Worm (Caenorhabditis elegans) whole organism, L4 larva: ENCODE data around the gene C14B1.2.

Experiments used
- D1046.2 ChIP-seq: fragments of 200-800 bp; sonication (Bioruptor generic); IDR thresholded peaks from 2 replicates; pipeline ENCODE4 v1.3.6; 2022; ENCODE audit warnings: missing genetic modification characterization, missing compliant biosample characterization
- F37D6.2 ChIP-seq: sonication (generic microtip); optimal IDR thresholded peaks from 2 replicates; lab custom pipeline; 2016; ENCODE audit warnings: mild to moderate bottlenecking, missing genetic modification characterization, missing compliant biosample characterization
- F49E8.2 ChIP-seq: sonication (generic microtip); optimal IDR thresholded peaks from 2 replicates; lab custom pipeline; 2016; ENCODE audit warnings: missing compliant biosample characterization, mild to moderate bottlenecking, missing genetic modification characterization, borderline replicate concordance
- R02D3.7 ChIP-seq: fragments of 150-350 bp; sonication (generic microtip); optimal IDR thresholded peaks from 3 replicates; lab custom pipeline; 2014; ENCODE audit warnings: missing biosample characterization, missing genetic modification characterization
- T20F7.1 ChIP-seq: fragments of 200-800 bp; sonication (Bioruptor generic); optimal IDR thresholded peaks from 2 replicates; lab custom pipeline; 2018; ENCODE audit warnings: mild to moderate bottlenecking, missing genetic modification characterization, missing compliant biosample characterization
- ZK546.5 ChIP-seq, 2 experiments: sonication (generic microtip); optimal IDR thresholded peaks; 2 replicates each; lab custom pipeline; 2017; ENCODE audit warnings: missing biosample characterization in 2 of 2, missing genetic modification characterization in 2 of 2
- aha-1 ChIP-seq: fragments of 150-350 bp; peaks from one replicate; lab custom pipeline; 2014; ENCODE audit warnings: missing biosample characterization, missing genetic modification characterization
- ama-1 ChIP-seq: fragments of 150-350 bp; optimal IDR thresholded peaks from 2 replicates; lab custom pipeline; 2014; ENCODE audit warnings: inconsistent platforms, mixed read lengths
- ceh-20 ChIP-seq: fragments of 200-800 bp; sonication (Bioruptor generic); IDR thresholded peaks from 2 replicates; pipeline ENCODE4 v1.3.6; 2022; ENCODE audit warnings: missing genetic modification reagents, missing genetic modification characterization, missing compliant biosample characterization
- ceh-44 ChIP-seq: fragments of 200-800 bp; sonication (Bioruptor generic); IDR thresholded peaks from 2 replicates; pipeline ENCODE4 v1.3.6; 2022; ENCODE audit warnings: missing genetic modification reagents, missing genetic modification characterization, missing compliant biosample characterization
- ces-1 ChIP-seq: fragments of 150-350 bp; sonication (generic microtip); optimal IDR thresholded peaks from 4 replicates; lab custom pipeline; 2014; ENCODE audit warnings: missing biosample characterization, missing genetic modification reagents, missing genetic modification characterization
- cey-2 ChIP-seq: sonication (generic microtip); optimal IDR thresholded peaks from 3 replicates; lab custom pipeline; 2017; ENCODE audit warnings: missing genetic modification characterization, mild to moderate bottlenecking, missing compliant biosample characterization, antibody characterized with exemption, borderline replicate concordance; ENCODE audit not compliant: insufficient read depth
- dmd-8 ChIP-seq: fragments of 200-800 bp; sonication (Bioruptor generic); IDR thresholded peaks from 2 replicates; pipeline ENCODE4 v1.3.6; 2022; ENCODE audit warnings: missing genetic modification characterization, missing compliant biosample characterization
- dpl-1 ChIP-seq: fragments of 150-350 bp; optimal IDR thresholded peaks from 2 replicates; lab custom pipeline; 2014; ENCODE audit warnings: missing biosample characterization, missing genetic modification reagents, missing genetic modification characterization
- duxl-1 ChIP-seq: sonication (generic microtip); optimal IDR thresholded peaks from 2 replicates; lab custom pipeline; 2016; ENCODE audit warnings: mild to moderate bottlenecking, missing genetic modification characterization, moderate library complexity, missing compliant biosample characterization; ENCODE audit not compliant: poor library complexity
- fkh-10 ChIP-seq: fragments of 150-350 bp; optimal IDR thresholded peaks from 2 replicates; lab custom pipeline; 2014; ENCODE audit warnings: missing biosample characterization, missing genetic modification reagents, missing genetic modification characterization
- gei-8 ChIP-seq: fragments of 200-800 bp; sonication (Bioruptor generic); optimal IDR thresholded peaks from 2 replicates; lab custom pipeline; 2018; ENCODE audit warnings: mild to moderate bottlenecking, missing genetic modification characterization, missing compliant biosample characterization
- hif-1 ChIP-seq, 2 experiments: sonication (generic microtip); optimal IDR thresholded peaks; 2 replicates each; lab custom pipeline; 2016 to 2017; ENCODE audit warnings: missing compliant biosample characterization in 2 of 2, missing genetic modification characterization in 2 of 2, missing genetic modification reagents in 2 of 2, missing genotype in 2 of 2, mild to moderate bottlenecking in 1 of 2
- hlh-30 ChIP-seq: sonication (generic microtip); optimal IDR thresholded peaks from 2 replicates; lab custom pipeline; 2017; ENCODE audit warnings: antibody characterized with exemption, mild to moderate bottlenecking, missing genetic modification characterization, missing compliant biosample characterization; ENCODE audit not compliant: insufficient read depth
- lim-7 ChIP-seq: fragments of 200-800 bp; sonication (Bioruptor generic); IDR thresholded peaks from 2 replicates; pipeline ENCODE4 v1.3.6; 2022; ENCODE audit warnings: missing genetic modification characterization, missing compliant biosample characterization
- lin-38 ChIP-seq: fragments of 200-800 bp; sonication (Bioruptor generic); IDR thresholded peaks from 2 replicates; pipeline ENCODE4 v1.3.6; 2022; ENCODE audit warnings: missing genetic modification reagents, missing genetic modification characterization, missing compliant biosample characterization
- mep-1 ChIP-seq: fragments of 150-350 bp; sonication (generic microtip); optimal IDR thresholded peaks from 3 replicates; lab custom pipeline; 2014; ENCODE audit warnings: missing biosample characterization, missing genetic modification characterization
- nhr-10 ChIP-seq: fragments of 150-350 bp; optimal IDR thresholded peaks from 2 replicates; lab custom pipeline; 2014; ENCODE audit warnings: missing biosample characterization, missing genetic modification characterization
- nhr-102 ChIP-seq: sonication (generic microtip); optimal IDR thresholded peaks from 2 replicates; lab custom pipeline; 2016; ENCODE audit warnings: mild to moderate bottlenecking, missing genetic modification characterization, moderate library complexity, missing compliant biosample characterization
- nhr-111 ChIP-seq: fragments of 200-800 bp; sonication (Bioruptor generic); optimal IDR thresholded peaks from 2 replicates; lab custom pipeline; 2018; ENCODE audit warnings: mild to moderate bottlenecking, missing genetic modification characterization, missing compliant biosample characterization
- nhr-48 ChIP-seq: sonication (generic microtip); optimal IDR thresholded peaks from 2 replicates; lab custom pipeline; 2016; ENCODE audit warnings: mild to moderate bottlenecking, missing genetic modification characterization, missing compliant biosample characterization
- nhr-76 ChIP-seq: fragments of 150-350 bp; optimal IDR thresholded peaks from 2 replicates; lab custom pipeline; 2014; ENCODE audit warnings: missing biosample characterization, missing genetic modification characterization
- nhr-77 ChIP-seq: fragments of 150-350 bp; optimal IDR thresholded peaks from 2 replicates; lab custom pipeline; 2014; ENCODE audit warnings: missing biosample characterization, missing genetic modification characterization
- set-16 ChIP-seq: fragments of 200-800 bp; sonication (Bioruptor generic); IDR thresholded peaks from 2 replicates; pipeline ENCODE4 v1.3.6; 2022; ENCODE audit warnings: missing genetic modification reagents, missing genetic modification characterization, missing compliant biosample characterization
- snpc-1.2 ChIP-seq: fragments of 200-800 bp; sonication (Bioruptor generic); IDR thresholded peaks from 2 replicates; pipeline ENCODE4 v1.3.6; 2022; ENCODE audit warnings: missing genetic modification reagents, missing genetic modification characterization, missing compliant biosample characterization
- spr-1 ChIP-seq: sonication (generic microtip); optimal IDR thresholded peaks from 2 replicates; lab custom pipeline; 2016; ENCODE audit warnings: mild to moderate bottlenecking, missing genetic modification characterization, missing compliant biosample characterization
- spr-3 ChIP-seq: fragments of 200-800 bp; sonication (Bioruptor generic); optimal IDR thresholded peaks from 2 replicates; lab custom pipeline; 2018; ENCODE audit warnings: mild to moderate bottlenecking, missing genetic modification characterization, missing compliant biosample characterization
- tag-97 ChIP-seq: fragments of 200-800 bp; sonication (Bioruptor generic); IDR thresholded peaks from 2 replicates; pipeline ENCODE4 v1.3.6; 2022; ENCODE audit warnings: missing genetic modification characterization, missing compliant biosample characterization
- unc-130 ChIP-seq: sonication (generic microtip); optimal IDR thresholded peaks from 2 replicates; lab custom pipeline; 2016; ENCODE audit warnings: missing genetic modification reagents, missing genetic modification characterization, missing compliant biosample characterization
- unc-62 ChIP-seq, 3 experiments: fragments of 150-350 bp in 1 of 3; sonication (generic microtip); optimal IDR thresholded peaks in 2 of 3; peaks in 1 of 3; 1 replicate in 1 of 3; 2 replicates in 2 of 3; lab custom pipeline; 2014 to 2017; ENCODE audit warnings: missing biosample characterization in 3 of 3, missing genetic modification characterization in 3 of 3, missing genetic modification reagents in 3 of 3, missing genotype in 1 of 3
- vab-7 ChIP-seq: fragments of 200-800 bp; sonication (Bioruptor generic); IDR thresholded peaks from 2 replicates; pipeline ENCODE4 v1.3.6; 2022; ENCODE audit warnings: missing genetic modification reagents, missing genetic modification characterization, missing compliant biosample characterization
- zfp-2 ChIP-seq: sonication (generic microtip); optimal IDR thresholded peaks from 2 replicates; lab custom pipeline; 2016; ENCODE audit warnings: mild to moderate bottlenecking, missing genetic modification characterization, missing compliant biosample characterization
- zip-11 ChIP-seq: fragments of 200-800 bp; sonication (Bioruptor generic); IDR thresholded peaks from 2 replicates; pipeline ENCODE4 v1.3.6; 2022; ENCODE audit warnings: missing genetic modification characterization, missing compliant biosample characterization

Gene C14B1.2

DNA sequence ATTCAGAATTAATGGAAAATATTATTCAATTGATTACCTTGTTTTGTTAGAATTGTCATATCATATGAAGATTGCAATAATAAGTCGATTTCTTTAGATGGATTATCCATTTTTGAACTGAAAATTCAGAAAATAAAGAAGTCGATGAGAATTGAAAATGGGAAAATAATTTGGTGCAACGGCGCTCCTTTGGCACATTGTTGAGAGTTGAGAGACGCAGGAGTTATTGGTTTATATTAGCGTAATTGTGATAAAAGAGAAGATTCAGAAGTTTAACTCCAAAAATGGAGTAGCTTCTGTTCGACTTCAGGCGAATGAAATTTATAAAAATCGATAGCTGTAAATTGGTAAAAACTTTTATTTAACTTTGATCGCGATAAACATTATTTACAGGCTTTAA lies 17.5 kb downstream of the C14B1.2 start, which contains the start of gene C14B1.8 (continued):
- TF ChIP-seq ama-1, result peak; percentile 14
- TF ChIP-seq R02D3.7 (tag; lab: Kevin White, UChicago), result no peak
- no peak for TF ChIP-seq spr-1 (tag; lab: Kevin White, UChicago)
- no peak for TF ChIP-seq dmd-8 (GFP tag; lab: Robert Waterston, UW)
- no peak for TF ChIP-seq cey-2 (tag; lab: Kevin White, UChicago)
- no peak for TF ChIP-seq hif-1 (tag; optimal IDR thresholded peaks at IDR 0.05; lab: Kevin White, UChicago)
- no peak for TF ChIP-seq nhr-76 (tag; lab: Kevin White, UChicago)
- no peak for TF ChIP-seq dpl-1 (GFP tag; lab: Kevin White, UChicago)
- TF ChIP-seq duxl-1 (tag; lab: Kevin White, UChicago), result no peak
- TF ChIP-seq lim-7 (GFP tag; lab: Robert Waterston, UW), result no peak
- TF ChIP-seq nhr-102, result no peak
- no peak for TF ChIP-seq tag-97
- TF ChIP-seq spr-3 (GFP tag; lab: Kevin White, UChicago), result no peak

DNA sequence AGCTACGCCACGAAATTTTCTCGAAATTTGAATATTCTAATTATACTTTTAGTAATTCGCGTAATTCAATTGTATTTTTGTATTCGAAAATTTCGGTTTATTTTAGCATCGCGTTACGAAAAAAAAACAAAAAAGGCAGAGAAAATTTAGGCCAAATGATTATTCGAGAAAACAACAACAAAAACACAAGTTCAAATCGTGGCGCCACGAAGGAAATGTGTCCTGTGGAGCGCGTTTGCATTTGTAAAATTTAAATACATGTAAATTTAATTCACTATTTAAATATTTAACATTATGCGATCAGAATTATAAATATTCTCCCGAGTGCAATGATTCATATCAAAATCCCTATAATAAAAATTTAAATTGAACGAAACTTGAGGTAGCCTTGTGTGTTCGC lies 21.7 kb downstream of the C14B1.2 start:
- TF ChIP-seq unc-130 (GFP tag; lab: Kevin White, UChicago) (peak; percentile 0), lin-38 (peak; percentile 72), ces-1 (no peak), T20F7.1 (GFP tag; lab: Kevin White, UChicago) (no peak), gei-8 (GFP tag; lab: Kevin White, UChicago) (no peak), zfp-2 (tag; lab: Kevin White, UChicago) (no peak), fkh-10 (GFP tag; lab: Kevin White, UChicago) (no peak)
- TF ChIP-seq, all 104 proteins: peak for 2

DNA sequence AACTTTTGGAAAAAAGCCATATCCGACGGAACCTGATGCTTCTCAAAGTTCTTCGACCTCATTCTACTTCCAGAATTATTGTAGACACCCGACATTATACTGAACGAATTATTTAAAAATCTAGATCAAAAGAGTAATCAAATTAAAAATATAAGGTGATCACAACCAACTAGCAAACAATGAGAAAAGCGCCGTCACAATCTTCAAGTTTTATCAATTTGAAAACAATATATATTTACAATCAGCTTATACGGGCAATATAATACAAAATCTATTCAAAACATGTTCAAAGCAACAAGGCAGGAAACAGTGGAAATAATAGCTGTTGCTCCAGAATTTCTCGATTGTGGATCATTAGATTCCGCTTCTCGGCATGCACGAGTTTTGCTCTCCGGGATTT lies 22.8 kb downstream of the C14B1.2 start, which contains the start of gene C14B1.12:
Gene C14B1.12, minus strand, starts transcription at position 101 of the 400 bp plus-strand sequence.
- no peak for TF ChIP-seq ama-1
- no peak for TF ChIP-seq F49E8.2 (tag; lab: Kevin White, UChicago)
- no peak for TF ChIP-seq nhr-102
- TF ChIP-seq ces-1, result no peak
- TF ChIP-seq nhr-48, result no peak
- TF ChIP-seq ceh-20, result no peak
- no peak for TF ChIP-seq snpc-1.2 (GFP tag; lab: Robert Waterston, UW)
- TF ChIP-seq spr-3 (GFP tag; lab: Kevin White, UChicago), result no peak
- TF ChIP-seq vab-7 (GFP tag; lab: Robert Waterston, UW), result no peak
- no peak for TF ChIP-seq unc-62 (GFP tag; optimal IDR thresholded peaks at IDR 0.05 in 1 of 2; lab: Kevin White, UChicago)
- TF ChIP-seq unc-62 (tag; optimal IDR thresholded peaks at IDR 0.05; lab: Kevin White, UChicago), result no peak
- no peak for TF ChIP-seq aha-1 (tag; lab: Kevin White, UChicago)
- no peak for TF ChIP-seq ceh-44 (GFP tag; lab: Robert Waterston, UW)
- TF ChIP-seq mep-1, result no peak
- no peak for TF ChIP-seq nhr-111 (GFP tag; lab: Kevin White, UChicago)
- TF ChIP-seq nhr-77 (tag; lab: Kevin White, UChicago), result no peak
- TF ChIP-seq zfp-2 (tag; lab: Kevin White, UChicago), result no peak

DNA sequence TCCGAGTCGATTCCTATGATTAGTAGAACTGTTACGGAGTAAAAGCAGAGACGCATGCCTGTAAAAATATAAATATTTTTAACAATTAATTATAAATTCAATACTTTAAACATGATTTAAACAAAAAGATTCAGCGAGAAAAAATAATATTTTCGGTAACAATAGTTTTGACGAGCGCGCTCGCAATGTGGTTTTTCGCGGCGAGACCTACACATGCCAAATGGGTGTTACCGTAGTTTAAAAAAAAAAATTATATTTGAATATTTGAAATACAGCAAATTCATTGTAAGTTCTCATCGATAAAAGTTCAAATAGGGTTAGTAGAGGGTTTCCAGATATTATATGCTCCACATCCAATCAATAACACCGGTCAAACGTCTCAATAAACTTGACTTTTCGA lies 24.4 kb downstream of the C14B1.2 start, which contains the start of gene gldi-5:
Gene gldi-5, minus strand, starts transcription at position 58 of the 400 bp plus-strand sequence.
- TF ChIP-seq zip-11 (GFP tag; lab: Robert Waterston, UW), result no peak
- TF ChIP-seq F37D6.2 (tag; lab: Kevin White, UChicago), result no peak
- TF ChIP-seq set-16 (GFP tag; lab: Robert Waterston, UW), result no peak
- TF ChIP-seq nhr-102, result no peak
- TF ChIP-seq nhr-10 (tag; lab: Kevin White, UChicago), result no peak
- no peak for TF ChIP-seq nhr-76 (tag; lab: Kevin White, UChicago)
- no peak for TF ChIP-seq aha-1 (tag; lab: Kevin White, UChicago)
- TF ChIP-seq spr-1 (tag; lab: Kevin White, UChicago), result no peak
- no peak for TF ChIP-seq cey-2 (tag; lab: Kevin White, UChicago)
- no peak for TF ChIP-seq mep-1
- no peak for TF ChIP-seq D1046.2
- TF ChIP-seq hlh-30 (tag; lab: Kevin White, UChicago), result no peak
- TF ChIP-seq duxl-1 (tag; lab: Kevin White, UChicago), result no peak
- no peak for TF ChIP-seq ZK546.5 (tag; optimal IDR thresholded peaks at IDR 0.05; lab: Kevin White, UChicago)
